Fruit fly (Drosophila melanogaster) Kc167 (cell line): ENCODE measurements around the gene CG15210.

ENCODE experiments used
- h ChIP-seq: fragments of >200 bp; optimal IDR thresholded peaks from 3 replicates; lab custom pipeline; 2018; ENCODE audit warnings: missing external identifiers
- psq ChIP-seq: fragments of >200 bp; optimal IDR thresholded peaks from 2 replicates; lab custom pipeline; 2017; ENCODE audit warnings: missing external identifiers

dm6 chrX:10808684-10809083 is 30.3 kb upstream of the CG15210 start:
- TF ChIP-seq h (lab: Kevin White, UChicago): no peak
- no peak for TF ChIP-seq psq (lab: Kevin White, UChicago)
